Fruit fly (Drosophila melanogaster): ENCODE data around the gene CG32204.

CG32204 gene

dm6 chr3L:18904772-18905601, 40.9 kb downstream of the CG32204 start, which contains the start of the genes CSN1b and Prp6:
TSS of gene CSN1b (minus strand) at chr3L:18904930.
TSS of gene Prp6 (plus strand) at chr3L:18905372.
- TF ChIP-seq Hr83 (GFP tag; optimal IDR thresholded peaks at IDR 0.05; ENCODE audit: poor library complexity, severe bottlenecking) (no peak), psq (GFP tag; optimal IDR thresholded peaks at IDR 0.05) (peak; percentile 7), woc (GFP tag; optimal IDR thresholded peaks at IDR 0.05) (peak; percentile 46), lola (GFP tag; optimal IDR thresholded peaks at IDR 0.05) (no peak), OdsH (GFP tag; optimal IDR thresholded peaks at IDR 0.05) (no peak)

dm6 chr3L:18901411-18901810, 44.4 kb downstream of the CG32204 start, which contains the start of the genes arx and CG6843:
TSS of gene arx (minus strand) at chr3L:18901554.
TSS of gene CG6843 (plus strand) at chr3L:18901594.
- TF ChIP-seq psq (GFP tag; optimal IDR thresholded peaks at IDR 0.05) (peak; percentile 54), Rel (GFP tag; optimal IDR thresholded peaks at IDR 0.05) (no peak), Rel (tag; optimal IDR thresholded peaks at IDR 0.05) (peak; percentile 91), sv (GFP tag; optimal IDR thresholded peaks at IDR 0.05) (no peak), Hr83 (GFP tag; optimal IDR thresholded peaks at IDR 0.05; ENCODE audit: poor library complexity, severe bottlenecking) (peak; percentile 33), fru (GFP tag; optimal IDR thresholded peaks at IDR 0.05) (peak; percentile 35), rgr (GFP tag; optimal IDR thresholded peaks at IDR 0.05) (peak; percentile 22), tai (GFP tag; optimal IDR thresholded peaks at IDR 0.05) (no peak)

dm6 chr3L:18898770-18899278, 47.0 kb downstream of the CG32204 start, which contains the start of gene RpL26:
TSS of gene RpL26 (plus strand) at chr3L:18898875.
- TF ChIP-seq Mio (GFP tag; optimal IDR thresholded peaks at IDR 0.05): peak; percentile 56
- TF ChIP-seq N (GFP tag; optimal IDR thresholded peaks at IDR 0.05): no peak
- TF ChIP-seq Abd-B (GFP tag; optimal IDR thresholded peaks at IDR 0.05): no peak
- peak; percentile 77 for TF ChIP-seq fru (GFP tag; optimal IDR thresholded peaks at IDR 0.05)
- no peak for TF ChIP-seq sage (GFP tag; optimal IDR thresholded peaks at IDR 0.05)
- TF ChIP-seq lola (GFP tag; optimal IDR thresholded peaks at IDR 0.05): no peak
- TF ChIP-seq Dfd (GFP tag; optimal IDR thresholded peaks at IDR 0.05): no peak
- TF ChIP-seq Dif (GFP tag; optimal IDR thresholded peaks at IDR 0.05; ENCODE audit: partially characterized antibody): no peak
- TF ChIP-seq foxo (GFP tag; optimal IDR thresholded peaks at IDR 0.05): peak in 1 of 2 experiments; percentile 83
- peak; percentile 83 for TF ChIP-seq Hnf4 (GFP tag; optimal IDR thresholded peaks at IDR 0.05)
- TF ChIP-seq jim (GFP tag; optimal IDR thresholded peaks at IDR 0.05): peak; percentile 47
- peak; percentile 81 for TF ChIP-seq Jra (GFP tag; optimal IDR thresholded peaks at IDR 0.05)
- TF ChIP-seq sv (GFP tag; optimal IDR thresholded peaks at IDR 0.05): peak; percentile 75
- TF ChIP-seq dl (GFP tag; optimal IDR thresholded peaks at IDR 0.05; ENCODE audit: insufficient read depth in 1 of 2, partially characterized antibody in 2 of 2): no peak
- peak; percentile 55 for TF ChIP-seq dsf (GFP tag; optimal IDR thresholded peaks at IDR 0.05; ENCODE audit: borderline replicate concordance)
- no peak for TF ChIP-seq usp (GFP tag; optimal IDR thresholded peaks at IDR 0.05)
- no peak for TF ChIP-seq brk (GFP tag; optimal IDR thresholded peaks at IDR 0.05)
- peak; percentile 75 for TF ChIP-seq OdsH (GFP tag; optimal IDR thresholded peaks at IDR 0.05)
- TF ChIP-seq h (GFP tag; optimal IDR thresholded peaks at IDR 0.05): peak; percentile 72
- peak; percentile 75 for TF ChIP-seq HLH106 (tag; optimal IDR thresholded peaks at IDR 0.05)
- TF ChIP-seq psq (GFP tag; optimal IDR thresholded peaks at IDR 0.05): peak; percentile 57
- TF ChIP-seq ey (GFP tag; optimal IDR thresholded peaks at IDR 0.05): peak; percentile 76
- TF ChIP-seq rgr (GFP tag; optimal IDR thresholded peaks at IDR 0.05): peak; percentile 80
- peak; percentile 27 for TF ChIP-seq Hr83 (GFP tag; optimal IDR thresholded peaks at IDR 0.05; ENCODE audit: poor library complexity, severe bottlenecking)
- peak; percentile 71 for TF ChIP-seq CG9705 (GFP tag; optimal IDR thresholded peaks at IDR 0.05)
- TF ChIP-seq Myc (optimal IDR thresholded peaks at IDR 0.05): peak; percentile 24
- no peak for TF ChIP-seq Hr78 (GFP tag; optimal IDR thresholded peaks at IDR 0.05)
- peak; percentile 84 for TF ChIP-seq woc (GFP tag; optimal IDR thresholded peaks at IDR 0.05)
- TF ChIP-seq tai (GFP tag; optimal IDR thresholded peaks at IDR 0.05): no peak
- TF ChIP-seq GATAd (GFP tag; optimal IDR thresholded peaks at IDR 0.05): no peak
- TF ChIP-seq CrebA (GFP tag; optimal IDR thresholded peaks at IDR 0.05; ENCODE audit: borderline replicate concordance): no peak
- TF ChIP-seq br (GFP tag; optimal IDR thresholded peaks at IDR 0.05): no peak
- peak; percentile 80 for TF ChIP-seq Sp1 (GFP tag; optimal IDR thresholded peaks at IDR 0.05)
- no peak for TF ChIP-seq dmrt93B (GFP tag; optimal IDR thresholded peaks at IDR 0.05)
- TF ChIP-seq Rel (GFP tag; optimal IDR thresholded peaks at IDR 0.05): no peak
- peak; percentile 32 for TF ChIP-seq Rel (tag; optimal IDR thresholded peaks at IDR 0.05)
- TF ChIP-seq pan (optimal IDR thresholded peaks at IDR 0.05): no peak
- TF ChIP-seq Vsx2 (GFP tag; optimal IDR thresholded peaks at IDR 0.05; ENCODE audit: partially characterized antibody): no peak
- peak; percentile 22 for TF ChIP-seq CG32264 (GFP tag; optimal IDR thresholded peaks at IDR 0.05)

All from whole organism, wandering third instar larva.